Worm (Caenorhabditis elegans) whole organism, L2 larva: ENCODE results near the gene nspc-12.

Experiments
- alr-1 ChIP-seq: fragments of 150-350 bp; optimal IDR thresholded peaks from 2 replicates; lab custom pipeline; 2014; ENCODE audit warnings: missing biosample characterization, missing genetic modification characterization
- ceh-16 ChIP-seq: fragments of 150-350 bp; optimal IDR thresholded peaks from 2 replicates; lab custom pipeline; 2014; ENCODE audit warnings: missing biosample characterization, missing genetic modification characterization
- ceh-82 ChIP-seq: fragments of 150-350 bp; optimal IDR thresholded peaks from 2 replicates; lab custom pipeline; 2014; ENCODE audit warnings: missing biosample characterization, missing genetic modification characterization
- lin-13 ChIP-seq: fragments of 150-350 bp; optimal IDR thresholded peaks from 2 replicates; lab custom pipeline; 2014; ENCODE audit warnings: missing biosample characterization, missing genetic modification reagents, missing genetic modification characterization
- nhr-10 ChIP-seq: sonication (generic microtip); optimal IDR thresholded peaks from 2 replicates; lab custom pipeline; 2017; ENCODE audit warnings: missing biosample characterization, missing genetic modification characterization
- nhr-12 ChIP-seq: fragments of 150-350 bp; optimal IDR thresholded peaks from 2 replicates; lab custom pipeline; 2014; ENCODE audit warnings: missing biosample characterization, missing genetic modification characterization
- nhr-237 ChIP-seq: fragments of 150-350 bp; optimal IDR thresholded peaks from 2 replicates; lab custom pipeline; 2014; ENCODE audit warnings: missing biosample characterization, missing genetic modification characterization
- skn-1 ChIP-seq: sonication (generic microtip); optimal IDR thresholded peaks from 2 replicates; lab custom pipeline; 2017; ENCODE audit warnings: missing biosample characterization, missing genetic modification characterization
- sma-9 ChIP-seq, 2 experiments: fragments of 150-350 bp in 1 of 2; sonication (generic microtip) in 1 of 2; optimal IDR thresholded peaks; 2 replicates each; lab custom pipeline; 2014 to 2016; ENCODE audit warnings: missing genetic modification characterization in 2 of 2, mild to moderate bottlenecking in 1 of 2, missing biosample characterization in 1 of 2, missing compliant biosample characterization in 1 of 2, missing genetic modification reagents in 1 of 2, moderate library complexity in 1 of 2
- unc-62 ChIP-seq: fragments of 150-350 bp; optimal IDR thresholded peaks from 2 replicates; lab custom pipeline; 2014; ENCODE audit warnings: missing biosample characterization, missing genetic modification reagents, missing genetic modification characterization

- TF ChIP-seq ceh-16 (tag; lab: Kevin White, UChicago): no peak
- no peak for TF ChIP-seq skn-1 (tag; lab: Kevin White, UChicago)
- TF ChIP-seq unc-62: no peak
- TF ChIP-seq nhr-12: no peak
- no peak for TF ChIP-seq sma-9 (GFP tag; optimal IDR thresholded peaks at IDR 0.05; lab: Kevin White, UChicago)
- no peak for TF ChIP-seq sma-9 (tag; optimal IDR thresholded peaks at IDR 0.05; lab: Kevin White, UChicago)
- no peak for TF ChIP-seq lin-13
- TF ChIP-seq nhr-237: no peak
- no peak for TF ChIP-seq nhr-10
- no peak for TF ChIP-seq ceh-82 (tag; lab: Kevin White, UChicago)
- TF ChIP-seq alr-1 (tag; lab: Kevin White, UChicago): no peak
Measured at ce11 chrX:12404729-12405128, 48.2 kb upstream of the nspc-12 start.
